Fruit fly (Drosophila melanogaster): ENCODE results near the gene tkv.

Gene tkv

DNA sequence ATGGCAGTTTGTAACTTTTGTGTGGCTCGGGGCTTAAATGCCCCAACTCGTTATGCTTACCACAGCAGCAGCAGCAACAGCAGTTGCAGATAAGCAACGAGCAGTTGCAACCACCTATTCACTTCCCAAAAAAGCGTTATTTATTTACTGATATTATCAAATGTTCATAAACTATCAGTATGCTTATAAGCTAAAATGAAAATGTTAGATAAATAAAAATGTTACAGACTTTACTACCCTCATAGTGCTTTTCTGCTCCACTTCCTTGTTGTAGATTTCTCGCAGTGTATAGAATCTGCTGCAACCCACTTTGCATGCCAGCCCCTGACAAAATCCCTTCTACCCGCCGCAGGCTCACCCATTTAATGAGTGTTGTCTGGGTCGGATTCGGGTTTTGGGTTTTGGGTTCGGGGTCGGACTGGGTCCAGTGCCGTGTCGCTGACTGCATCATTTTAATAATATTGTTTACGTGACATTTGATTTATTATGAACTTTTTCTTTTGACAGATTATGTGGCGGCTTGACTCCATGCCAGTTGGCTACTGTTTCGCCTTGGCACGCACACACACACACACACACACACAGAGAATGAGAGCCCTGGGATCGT lies 17.0 kb downstream of the tkv start (continued):
- TF ChIP-seq sna (GFP tag; IDR thresholded peaks at IDR 0.05; ENCODE audit: partially characterized antibody) (no peak), CG10209 (GFP tag; optimal IDR thresholded peaks at IDR 0.05) (no peak), hbn (GFP tag; IDR thresholded peaks at IDR 0.05; ENCODE audit: partially characterized antibody) (no peak), Dfd (GFP tag; optimal IDR thresholded peaks at IDR 0.05) (no peak), CG4424 (GFP tag; optimal IDR thresholded peaks at IDR 0.05) (peak; percentile 2), Adf1 (GFP tag; IDR thresholded peaks at IDR 0.05) (no peak), Rfx (GFP tag; IDR thresholded peaks at IDR 0.05) (no peak), NK7.1 (GFP tag; optimal IDR thresholded peaks at IDR 0.05) (no peak), so (GFP tag; IDR thresholded peaks at IDR 0.05) (no peak), CG9727 (GFP tag; optimal IDR thresholded peaks at IDR 0.05) (no peak), hb (GFP tag; IDR thresholded peaks at IDR 0.05; ENCODE audit: partially characterized antibody) (no peak), Hmx (GFP tag; optimal IDR thresholded peaks at IDR 0.05) (no peak), Side (GFP tag; optimal IDR thresholded peaks at IDR 0.05) (no peak), pros (GFP tag; optimal IDR thresholded peaks at IDR 0.05) (no peak), Aef1 (GFP tag; IDR thresholded peaks at IDR 0.05) (no peak), CG9817 (tag; optimal IDR thresholded peaks at IDR 0.05) (no peak), CG8089 (GFP tag; optimal IDR thresholded peaks at IDR 0.05) (no peak), Ssrp (tag; optimal IDR thresholded peaks at IDR 0.05) (peak; percentile 12), wor (GFP tag; IDR thresholded peaks at IDR 0.05) (no peak), CG17802 (tag; optimal IDR thresholded peaks at IDR 0.05) (no peak), Camta (GFP tag; optimal IDR thresholded peaks at IDR 0.05) (no peak), bsh (GFP tag; optimal IDR thresholded peaks at IDR 0.05) (peak; percentile 57 to 79), CG11093 (GFP tag; IDR thresholded peaks at IDR 0.05) (no peak), gsb (GFP tag; IDR thresholded peaks at IDR 0.05) (no peak), Sry-β (GFP tag; optimal IDR thresholded peaks at IDR 0.05) (no peak), D (optimal IDR thresholded peaks at IDR 0.05) (no peak), D (GFP tag; optimal IDR thresholded peaks at IDR 0.05) (peak; percentile 6), CG17361 (GFP tag; IDR thresholded peaks at IDR 0.05) (no peak), CG3281 (GFP tag; optimal IDR thresholded peaks at IDR 0.05) (no peak), kah (GFP tag; optimal IDR thresholded peaks at IDR 0.05) (no peak), mam (GFP tag; optimal IDR thresholded peaks at IDR 0.05) (no peak), CG4730 (GFP tag; IDR thresholded peaks at IDR 0.05) (no peak), ac (GFP tag; optimal IDR thresholded peaks at IDR 0.05) (no peak), eyg (GFP tag; optimal IDR thresholded peaks at IDR 0.05) (no peak), ap (GFP tag; IDR thresholded peaks at IDR 0.05) (no peak), pzg (GFP tag; optimal IDR thresholded peaks at IDR 0.05) (no peak), CG7745 (tag; optimal IDR thresholded peaks at IDR 0.05) (no peak), lbe (GFP tag; optimal IDR thresholded peaks at IDR 0.05) (peak; percentile 85), stwl (tag; optimal IDR thresholded peaks at IDR 0.05) (no peak)

DNA sequence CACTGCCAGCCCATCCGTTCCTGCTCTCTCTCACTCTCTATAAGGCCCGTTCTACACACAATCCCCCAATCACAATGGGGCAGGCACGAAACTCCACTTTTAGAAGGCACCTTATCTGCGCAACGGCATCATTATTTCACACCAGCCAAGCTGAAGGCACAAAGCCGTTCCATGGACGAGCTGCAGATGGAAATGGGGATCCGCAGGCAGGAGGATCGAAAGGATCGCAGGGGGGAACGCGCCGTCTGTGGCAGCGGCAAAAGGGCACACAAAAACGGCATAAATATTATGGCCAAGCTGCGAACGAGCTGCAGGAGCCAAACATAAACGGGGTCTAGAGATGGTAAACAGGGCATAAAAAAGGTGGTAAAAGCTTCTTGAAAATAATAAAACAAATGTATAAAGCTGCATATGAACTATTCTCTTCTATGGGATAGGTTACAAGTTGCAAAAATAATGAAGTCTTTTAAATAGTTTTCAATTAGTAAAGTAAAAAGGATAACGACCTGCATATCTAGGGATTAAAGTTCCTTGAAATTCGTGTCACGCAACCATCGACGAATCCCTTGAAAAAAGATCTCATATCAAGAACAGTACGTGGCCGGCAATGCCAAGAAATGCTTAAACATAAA lies 18.7 kb downstream of the tkv start:
- TF ChIP-seq BEAF-32 (GFP tag; optimal IDR thresholded peaks at IDR 0.05) (no peak), Ets65A (GFP tag) (peak; percentile 27), CG43689 (GFP tag; IDR thresholded peaks at IDR 0.05) (no peak), ac (GFP tag; optimal IDR thresholded peaks at IDR 0.05) (no peak), CG17802 (tag; optimal IDR thresholded peaks at IDR 0.05) (peak; percentile 74), sima (GFP tag; optimal IDR thresholded peaks at IDR 0.05) (no peak), ATbp (GFP tag; optimal IDR thresholded peaks at IDR 0.05) (no peak), CG9727 (GFP tag; optimal IDR thresholded peaks at IDR 0.05) (no peak), CG17568 (GFP tag; optimal IDR thresholded peaks at IDR 0.05) (no peak), CG7928 (GFP tag; optimal IDR thresholded peaks at IDR 0.05) (no peak), CG8290 (GFP tag; optimal IDR thresholded peaks at IDR 0.05) (no peak), CG8290 (tag; optimal IDR thresholded peaks at IDR 0.05) (no peak), grn (GFP tag; optimal IDR thresholded peaks at IDR 0.05) (no peak), CG10147 (GFP tag; optimal IDR thresholded peaks at IDR 0.05) (no peak), Dref (GFP tag; IDR thresholded peaks at IDR 0.05) (0 out of 2 replicates have a peak, but pooled peaks have one; percentile 4), CG6654 (GFP tag; optimal IDR thresholded peaks at IDR 0.05) (no peak)
